Worm (Caenorhabditis elegans) whole organism, L1 larva: Measurements from ENCODE around the gene slc-36.5.

Experiments
- C04F5.9 ChIP-seq: sonication (generic microtip); optimal IDR thresholded peaks from 2 replicates; lab custom pipeline; 2016; ENCODE audit warnings: missing genetic modification characterization, missing compliant biosample characterization
- Y116A8C.19 ChIP-seq: sonication (generic microtip); optimal IDR thresholded peaks from 2 replicates; lab custom pipeline; 2016; ENCODE audit warnings: missing compliant biosample characterization, missing genetic modification characterization, borderline replicate concordance
- aly-2 ChIP-seq: fragments of 150-350 bp; optimal IDR thresholded peaks from 2 replicates; lab custom pipeline; 2014; ENCODE audit warnings: missing biosample characterization, missing genetic modification characterization
- blmp-1 ChIP-seq: fragments of 150-350 bp; optimal IDR thresholded peaks from 2 replicates; lab custom pipeline; 2014; ENCODE audit warnings: missing biosample characterization, missing genetic modification characterization
- ceh-82 ChIP-seq, 3 experiments: fragments of 150-350 bp in 1 of 3; sonication (generic microtip) in 2 of 3; optimal IDR thresholded peaks; 2 replicates each; lab custom pipeline; 2014 to 2017; ENCODE audit warnings: missing biosample characterization in 3 of 3, missing genetic modification characterization in 3 of 3
- ceh-88 ChIP-seq: fragments of 200-800 bp; sonication (Bioruptor generic); IDR thresholded peaks from 2 replicates; pipeline ENCODE4 v1.3.6; 2022; ENCODE audit warnings: missing genetic modification characterization, missing compliant biosample characterization
- ces-1 ChIP-seq: fragments of 150-350 bp; optimal IDR thresholded peaks from 2 replicates; lab custom pipeline; 2014; ENCODE audit warnings: missing biosample characterization, missing genetic modification reagents, missing genetic modification characterization
- dsc-1 ChIP-seq: sonication (generic microtip); optimal IDR thresholded peaks from 2 replicates; lab custom pipeline; 2016; ENCODE audit warnings: mild to moderate bottlenecking, missing genetic modification characterization, missing compliant biosample characterization
- efl-1 ChIP-seq, 4 experiments: fragments of 150-350 bp; optimal IDR thresholded peaks in 3 of 4; peaks in 1 of 4; 1 replicate in 1 of 4; 2 replicates in 3 of 4; lab custom pipeline; 2014; ENCODE audit warnings: missing biosample characterization in 2 of 4, missing genetic modification characterization in 2 of 4, missing genetic modification reagents in 2 of 4
- egl-27 ChIP-seq, 2 experiments: fragments of 150-350 bp in 1 of 2; sonication (generic microtip); optimal IDR thresholded peaks; 3 replicates each; lab custom pipeline; 2017 to 2018; ENCODE audit warnings: missing biosample characterization in 2 of 2, missing genetic modification characterization in 2 of 2, missing genetic modification reagents in 2 of 2
- elt-2 ChIP-seq: sonication (generic microtip); optimal IDR thresholded peaks from 2 replicates; lab custom pipeline; 2016; ENCODE audit warnings: missing genetic modification characterization, mild to moderate bottlenecking, inconsistent platforms, missing compliant biosample characterization, missing genetic modification reagents
- fos-1 ChIP-seq: fragments of 150-350 bp; optimal IDR thresholded peaks from 2 replicates; lab custom pipeline; 2014; ENCODE audit warnings: missing biosample characterization, missing genetic modification characterization
- hpl-2 ChIP-seq: fragments of 150-350 bp; optimal IDR thresholded peaks from 2 replicates; lab custom pipeline; 2014; ENCODE audit warnings: missing biosample characterization, missing genetic modification reagents, missing genetic modification characterization
- jun-1 ChIP-seq: fragments of 150-350 bp; optimal IDR thresholded peaks from 2 replicates; lab custom pipeline; 2014; ENCODE audit warnings: missing biosample characterization, missing genetic modification reagents, missing genetic modification characterization
- lin-13 ChIP-seq: fragments of 150-350 bp; optimal IDR thresholded peaks from 2 replicates; lab custom pipeline; 2014; ENCODE audit warnings: missing biosample characterization, missing genetic modification reagents, missing genetic modification characterization
- lin-14 ChIP-seq: fragments of 200-800 bp; sonication (Bioruptor generic); optimal IDR thresholded peaks from 2 replicates; lab custom pipeline; 2018; ENCODE audit warnings: mild to moderate bottlenecking, missing genetic modification characterization, moderate library complexity, missing compliant biosample characterization
- lin-15B ChIP-seq: fragments of 150-350 bp; sonication (generic microtip); optimal IDR thresholded peaks from 3 replicates; lab custom pipeline; 2014; ENCODE audit warnings: missing biosample characterization, missing genetic modification characterization
- lin-35 ChIP-seq, 2 experiments: fragments of 150-350 bp; optimal IDR thresholded peaks; 2 replicates each; lab custom pipeline; 2014; ENCODE audit warnings: missing biosample characterization in 2 of 2, missing genetic modification characterization in 2 of 2, missing genetic modification reagents in 2 of 2
- lsy-2 ChIP-seq, 2 experiments: fragments of 150-350 bp; optimal IDR thresholded peaks; 2 replicates each; lab custom pipeline; 2014; ENCODE audit warnings: missing biosample characterization in 2 of 2, missing genetic modification characterization in 2 of 2
- mdl-1 ChIP-seq, 2 experiments: fragments of 150-350 bp; optimal IDR thresholded peaks; 2 replicates each; lab custom pipeline; 2014 to 2017; ENCODE audit warnings: missing biosample characterization in 2 of 2, missing genetic modification characterization in 2 of 2, inconsistent platforms in 1 of 2
- mep-1 ChIP-seq: fragments of 150-350 bp; optimal IDR thresholded peaks from 2 replicates; lab custom pipeline; 2014; ENCODE audit warnings: missing biosample characterization, missing genetic modification characterization
- nhr-19 ChIP-seq: fragments of 200-800 bp; sonication (Bioruptor generic); conservative IDR thresholded peaks from 2 replicates; pipeline ENCODE4 v1.3.6; 2022; ENCODE audit warnings: missing genetic modification characterization, missing compliant biosample characterization
- nhr-20 ChIP-seq: sonication (generic microtip); optimal IDR thresholded peaks from 2 replicates; lab custom pipeline; 2016; ENCODE audit warnings: mild to moderate bottlenecking, missing genetic modification characterization, missing compliant biosample characterization
- nhr-28 ChIP-seq: fragments of 150-350 bp; optimal IDR thresholded peaks from 2 replicates; lab custom pipeline; 2014; ENCODE audit warnings: missing biosample characterization, missing genetic modification characterization
- nhr-47 ChIP-seq: sonication (generic microtip); optimal IDR thresholded peaks from 2 replicates; lab custom pipeline; 2016; ENCODE audit warnings: mild to moderate bottlenecking, missing genetic modification characterization, moderate library complexity, missing compliant biosample characterization
- nhr-71 ChIP-seq: sonication (generic microtip); optimal IDR thresholded peaks from 2 replicates; lab custom pipeline; 2016; ENCODE audit warnings: mild to moderate bottlenecking, missing genetic modification characterization, moderate library complexity, missing compliant biosample characterization
- nhr-84 ChIP-seq: sonication (generic microtip); optimal IDR thresholded peaks from 2 replicates; lab custom pipeline; 2017; ENCODE audit warnings: missing biosample characterization, missing genetic modification characterization
- nhr-85 ChIP-seq: sonication (generic microtip); peaks from one replicate; lab custom pipeline; 2016; ENCODE audit warnings: missing genetic modification characterization, inconsistent platforms, missing compliant biosample characterization
- nhr-90 ChIP-seq: sonication (generic microtip); optimal IDR thresholded peaks from 2 replicates; lab custom pipeline; 2016; ENCODE audit warnings: mild to moderate bottlenecking, missing genetic modification characterization, missing compliant biosample characterization; ENCODE audit not compliant: poor library complexity
- pqm-1 ChIP-seq: sonication (generic microtip); optimal IDR thresholded peaks from 3 replicates; lab custom pipeline; 2017; ENCODE audit warnings: missing biosample characterization, missing genetic modification characterization
- rnt-1 ChIP-seq: sonication (generic microtip); optimal IDR thresholded peaks from 2 replicates; lab custom pipeline; 2016; ENCODE audit warnings: mild to moderate bottlenecking, missing genetic modification characterization, moderate library complexity, missing compliant biosample characterization
- snu-23 ChIP-seq: sonication (generic microtip); optimal IDR thresholded peaks from 2 replicates; lab custom pipeline; 2016; ENCODE audit warnings: missing genetic modification characterization, missing compliant biosample characterization
- sup-37 ChIP-seq: fragments of 200-800 bp; sonication (Bioruptor generic); optimal IDR thresholded peaks from 2 replicates; lab custom pipeline; 2018; ENCODE audit warnings: mild to moderate bottlenecking, missing genetic modification characterization, missing compliant biosample characterization
- swsn-7 ChIP-seq: sonication (generic microtip); optimal IDR thresholded peaks from 2 replicates; lab custom pipeline; 2016; ENCODE audit warnings: missing genetic modification characterization, missing compliant biosample characterization
- tbx-2 ChIP-seq: sonication (generic microtip); optimal IDR thresholded peaks from 2 replicates; lab custom pipeline; 2016; ENCODE audit warnings: missing genetic modification characterization, missing compliant biosample characterization
- unc-62 ChIP-seq: fragments of 150-350 bp; optimal IDR thresholded peaks from 2 replicates; lab custom pipeline; 2014; ENCODE audit warnings: missing biosample characterization, missing genetic modification reagents, missing genetic modification characterization
- unc-86 ChIP-seq: sonication (generic microtip); optimal IDR thresholded peaks from 2 replicates; lab custom pipeline; 2016; ENCODE audit warnings: missing genetic modification characterization, missing compliant biosample characterization
- zip-4 ChIP-seq: fragments of 200-800 bp; sonication (Bioruptor generic); optimal IDR thresholded peaks from 2 replicates; lab custom pipeline; 2018; ENCODE audit warnings: mild to moderate bottlenecking, missing genetic modification characterization, moderate library complexity, missing compliant biosample characterization

slc-36.5 gene

DNA sequence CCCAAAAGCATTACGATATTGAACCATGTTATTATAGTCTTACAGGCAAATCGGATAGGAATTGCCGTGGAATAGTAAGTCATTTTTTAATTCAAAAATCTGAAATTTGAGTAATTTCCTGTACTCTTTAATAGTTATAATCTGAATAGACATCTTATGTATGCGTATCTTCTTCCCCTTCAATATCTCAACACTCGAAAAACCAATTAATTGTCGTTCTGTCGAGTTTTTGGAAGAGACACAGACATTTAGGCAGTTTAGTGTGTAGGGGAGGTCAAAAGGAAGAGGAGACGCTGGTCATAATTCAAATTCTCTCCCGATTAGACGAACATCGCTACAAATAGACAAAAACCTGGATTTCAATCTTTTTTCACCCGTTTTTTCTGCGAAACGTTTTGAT is 41.4 kb downstream of the slc-36.5 start (continued):
- TF ChIP-seq nhr-85 (tag; lab: Kevin White, UChicago): peak; percentile 93
- peak; percentile 2 for TF ChIP-seq nhr-47 (tag; lab: Kevin White, UChicago)
- no peak for TF ChIP-seq zip-4 (GFP tag; lab: Kevin White, UChicago)
- TF ChIP-seq ceh-82 (tag; optimal IDR thresholded peaks at IDR 0.05; lab: Kevin White, UChicago): peak in 1 of 3 experiments; percentile 29
- peak; percentile 8 for TF ChIP-seq dsc-1 (tag; lab: Kevin White, UChicago)
- TF ChIP-seq elt-2 (tag; lab: Kevin White, UChicago): no peak
- TF ChIP-seq aly-2 (tag; lab: Kevin White, UChicago): no peak
- no peak for TF ChIP-seq Y116A8C.19
- TF ChIP-seq lin-13 (GFP tag; lab: Kevin White, UChicago): no peak
- peak; percentile 13 to 21 for TF ChIP-seq efl-1 (optimal IDR thresholded peaks at IDR 0.05; lab: Kevin White, UChicago)
- TF ChIP-seq efl-1 (GFP tag; optimal IDR thresholded peaks at IDR 0.05 in 1 of 2; lab: Kevin White, UChicago): no peak
- TF ChIP-seq ces-1 (GFP tag; lab: Kevin White, UChicago): no peak
- TF ChIP-seq unc-62 (GFP tag; lab: Kevin White, UChicago): no peak
- no peak for TF ChIP-seq lin-15B (tag; lab: Kevin White, UChicago)
- TF ChIP-seq sup-37: no peak
- no peak for TF ChIP-seq fos-1 (tag; lab: Kevin White, UChicago)
- peak; percentile 11 for TF ChIP-seq swsn-7 (tag; lab: Kevin White, UChicago)
- TF ChIP-seq unc-86 (tag; lab: Kevin White, UChicago): no peak
- TF ChIP-seq nhr-28 (tag; lab: Kevin White, UChicago): no peak
- peak; percentile 63 for TF ChIP-seq mep-1 (tag; lab: Kevin White, UChicago)
- TF ChIP-seq nhr-84: no peak
- no peak for TF ChIP-seq ceh-88
- peak; percentile 43 for TF ChIP-seq snu-23 (GFP tag; lab: Kevin White, UChicago)
- TF ChIP-seq lin-14 (GFP tag; lab: Kevin White, UChicago): peak; percentile 88
- no peak for TF ChIP-seq pqm-1 (tag; lab: Kevin White, UChicago)

DNA sequence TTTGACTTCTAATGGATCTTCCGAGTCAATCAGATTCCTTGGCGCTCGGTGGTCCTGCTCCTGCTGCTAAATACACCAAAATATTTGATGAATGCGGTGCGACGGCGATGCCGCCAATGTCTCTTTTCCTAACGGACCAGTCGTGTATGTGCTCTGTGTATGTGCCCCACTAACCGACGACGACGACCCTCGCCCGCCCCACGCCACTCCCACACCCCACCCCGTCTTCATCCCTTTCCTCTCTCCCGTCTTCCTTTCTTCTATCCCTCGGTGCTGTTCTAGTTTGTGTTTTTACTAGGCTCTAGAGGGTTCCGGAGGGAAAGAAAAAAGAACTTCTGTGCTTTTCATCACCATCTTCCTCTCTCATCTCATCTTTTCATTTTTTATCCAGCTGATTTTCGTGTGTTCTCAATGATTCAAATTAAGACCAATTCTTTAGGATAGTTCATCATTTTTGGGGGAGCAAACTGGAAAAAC is 42.2 kb downstream of the slc-36.5 start, which contains the start of gene egl-27:
egl-27 (plus strand) TSS at position 427 of the 477 bp plus-strand sequence.
- no peak for TF ChIP-seq dsc-1 (tag; lab: Kevin White, UChicago)
- peak; percentile 19 for TF ChIP-seq lin-14 (GFP tag; lab: Kevin White, UChicago)
- TF ChIP-seq lin-35 (GFP tag; optimal IDR thresholded peaks at IDR 0.05; lab: Kevin White, UChicago): no peak
- TF ChIP-seq tbx-2 (tag; lab: Kevin White, UChicago): no peak

DNA sequence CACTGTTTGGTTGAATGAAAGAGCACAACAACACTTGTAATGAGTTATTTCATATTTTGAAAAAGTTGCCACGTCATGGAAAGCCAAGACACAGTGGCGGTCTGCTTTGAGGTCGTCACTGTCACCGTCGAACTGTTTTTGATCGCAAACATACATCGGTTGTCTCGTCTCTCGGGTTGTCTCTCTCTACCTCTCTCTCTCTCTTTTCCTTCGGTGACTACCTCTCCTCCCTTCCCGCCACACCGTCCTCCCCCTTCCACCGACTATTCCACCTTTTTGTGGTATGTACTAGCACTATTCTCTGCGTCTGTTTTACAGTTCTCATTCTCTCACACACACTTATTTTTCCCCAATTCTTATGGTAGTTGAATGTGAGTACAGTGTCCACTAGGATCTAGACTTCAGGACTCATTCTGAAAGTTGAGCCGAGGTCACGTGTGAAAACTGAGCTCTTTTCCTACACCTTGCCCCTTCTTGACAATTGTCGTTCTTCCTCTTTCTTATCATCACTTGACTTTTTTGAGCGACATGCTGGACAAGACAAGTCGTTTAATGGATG is 43.0 kb downstream of the slc-36.5 start:
- TF ChIP-seq jun-1 (peak; percentile 13), mep-1 (tag; lab: Kevin White, UChicago) (peak; percentile 60), unc-62 (GFP tag; lab: Kevin White, UChicago) (no peak), rnt-1 (no peak), snu-23 (GFP tag; lab: Kevin White, UChicago) (peak; percentile 43), C04F5.9 (tag; lab: Kevin White, UChicago) (no peak), efl-1 (optimal IDR thresholded peaks at IDR 0.05; lab: Kevin White, UChicago) (no peak), efl-1 (GFP tag; optimal IDR thresholded peaks at IDR 0.05 in 1 of 2; lab: Kevin White, UChicago) (peak in 1 of 2 experiments; percentile 41), fos-1 (tag; lab: Kevin White, UChicago) (no peak), swsn-7 (tag; lab: Kevin White, UChicago) (peak; percentile 6), blmp-1 (tag; lab: Kevin White, UChicago) (peak; percentile 55), nhr-85 (tag; lab: Kevin White, UChicago) (peak; percentile 72), nhr-20 (peak; percentile 65), lsy-2 (tag; optimal IDR thresholded peaks at IDR 0.05; lab: Kevin White, UChicago) (peak in 1 of 2 experiments; percentile 33), elt-2 (tag; lab: Kevin White, UChicago) (peak; percentile 4), lin-35 (GFP tag; optimal IDR thresholded peaks at IDR 0.05; lab: Kevin White, UChicago) (peak in 1 of 2 experiments; percentile 35), lin-14 (GFP tag; lab: Kevin White, UChicago) (peak; percentile 67), nhr-90 (tag; lab: Kevin White, UChicago) (no peak), nhr-19 (GFP tag; lab: Robert Waterston, UW) (no peak), egl-27 (tag; optimal IDR thresholded peaks at IDR 0.05; lab: Kevin White, UChicago) (peak; percentile 64 to 69), mdl-1 (tag; optimal IDR thresholded peaks at IDR 0.05; lab: Kevin White, UChicago) (no peak), nhr-47 (tag; lab: Kevin White, UChicago) (peak; percentile 27), hpl-2 (GFP tag; lab: Kevin White, UChicago) (no peak), nhr-71 (tag; lab: Kevin White, UChicago) (peak; percentile 54)
